Worm (Caenorhabditis elegans): ENCODE results near the gene C56A3.6.

Gene C56A3.6

DNA sequence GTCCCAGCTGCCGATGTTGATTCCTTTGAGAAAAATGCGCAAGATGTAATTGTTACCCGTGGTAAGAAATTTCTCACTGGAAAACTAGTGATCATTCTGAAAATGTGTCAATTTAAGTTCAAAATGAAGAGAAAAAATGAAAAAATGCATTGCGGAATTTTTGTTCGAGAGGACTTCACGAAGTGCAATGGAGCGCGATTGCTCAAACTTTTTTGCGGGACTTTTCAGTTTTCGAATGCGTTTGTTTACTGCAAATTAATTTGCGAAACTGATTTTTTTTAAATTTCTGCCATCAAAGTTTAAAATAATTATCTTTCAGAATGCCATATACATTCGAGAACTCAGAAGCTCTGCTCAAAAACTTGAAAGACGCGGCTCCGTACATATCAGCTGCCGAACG, 12.3 kb upstream of the C56A3.6 start, which contains the start of the genes nuaf-1 and bir-2 (continued):
- TF ChIP-seq nhr-84 (tag; optimal IDR thresholded peaks at IDR 0.05) (no peak), unc-30 (tag; optimal IDR thresholded peaks at IDR 0.05) (no peak), snu-23 (GFP tag; optimal IDR thresholded peaks at IDR 0.05) (peak; percentile 73), unc-98 (GFP tag; IDR thresholded peaks at IDR 0.05) (no peak), aha-1 (tag; optimal IDR thresholded peaks at IDR 0.05) (no peak), tbx-2 (tag; optimal IDR thresholded peaks at IDR 0.05) (peak; percentile 52), irx-1 (tag; optimal IDR thresholded peaks at IDR 0.05) (peak; percentile 23), nhr-28 (tag; optimal IDR thresholded peaks at IDR 0.05) (no peak), mep-1 (tag; optimal IDR thresholded peaks at IDR 0.05) (peak; percentile 85), dsc-1 (tag; optimal IDR thresholded peaks at IDR 0.05) (peak; percentile 60), mdl-1 (tag; optimal IDR thresholded peaks at IDR 0.05) (no peak), fos-1 (tag; optimal IDR thresholded peaks at IDR 0.05) (no peak), ets-5 (GFP tag; IDR thresholded peaks at IDR 0.05) (no peak), ama-1 (optimal IDR thresholded peaks at IDR 0.05) (no peak), sptf-1 (tag; optimal IDR thresholded peaks at IDR 0.05) (no peak), pqm-1 (tag; optimal IDR thresholded peaks at IDR 0.05) (no peak), nhr-77 (tag; optimal IDR thresholded peaks at IDR 0.05) (no peak), C34B4.2 (tag; optimal IDR thresholded peaks at IDR 0.05) (no peak), efl-3 (GFP tag; optimal IDR thresholded peaks at IDR 0.05) (no peak), nhr-71 (tag; optimal IDR thresholded peaks at IDR 0.05) (peak; percentile 77), unc-130 (tag; optimal IDR thresholded peaks at IDR 0.05) (peak; percentile 62), ceh-82 (tag; optimal IDR thresholded peaks at IDR 0.05) (peak in 2 of 3 experiments; percentile 47 to 55), rnt-1 (tag; optimal IDR thresholded peaks at IDR 0.05) (peak; percentile 88), C16A3.4 (tag; optimal IDR thresholded peaks at IDR 0.05) (peak; percentile 54), ztf-11 (tag; optimal IDR thresholded peaks at IDR 0.05) (peak in 1 of 2 experiments; percentile 47), pax-3 (tag; optimal IDR thresholded peaks at IDR 0.05) (peak; percentile 57), zip-4 (GFP tag; optimal IDR thresholded peaks at IDR 0.05) (no peak), xbp-1 (tag; optimal IDR thresholded peaks at IDR 0.05) (peak; percentile 57)

DNA sequence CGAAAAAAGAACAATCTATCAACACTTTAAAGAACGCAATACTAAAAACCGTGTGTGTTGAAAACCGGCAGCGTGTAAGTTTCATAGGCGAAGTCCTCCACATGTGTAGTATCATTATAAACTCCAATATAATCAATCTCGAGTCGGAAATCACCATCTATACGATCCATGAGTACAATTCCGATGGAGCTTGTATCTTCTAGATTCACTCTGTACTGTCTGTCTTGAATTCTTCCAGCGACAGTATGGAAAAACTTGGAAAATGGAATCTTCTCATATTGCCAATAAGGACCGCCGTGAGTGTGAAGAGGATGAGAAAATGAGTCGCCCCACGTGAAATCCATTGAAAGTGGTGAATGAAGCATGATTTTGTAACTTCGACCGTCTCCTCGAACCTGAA, 10.8 kb upstream of the C56A3.6 start:
- TF ChIP-seq nhr-77 (tag; optimal IDR thresholded peaks at IDR 0.05) (no peak), tbx-2 (tag; optimal IDR thresholded peaks at IDR 0.05) (no peak), elt-2 (tag; optimal IDR thresholded peaks at IDR 0.05) (peak; percentile 16), nhr-84 (tag; optimal IDR thresholded peaks at IDR 0.05) (no peak), elt-3 (tag; optimal IDR thresholded peaks at IDR 0.05) (no peak), sox-4 (tag; optimal IDR thresholded peaks at IDR 0.05) (no peak), lin-15B (tag; optimal IDR thresholded peaks at IDR 0.05) (no peak), snpc-4 (tag; optimal IDR thresholded peaks at IDR 0.05) (no peak), ztf-4 (tag; optimal IDR thresholded peaks at IDR 0.05) (no peak), lin-35 (GFP tag; optimal IDR thresholded peaks at IDR 0.05) (peak in 1 of 2 experiments; percentile 5), C16A3.4 (tag; optimal IDR thresholded peaks at IDR 0.05) (no peak), nhr-71 (tag; optimal IDR thresholded peaks at IDR 0.05) (peak; percentile 41), hpl-2 (GFP tag; optimal IDR thresholded peaks at IDR 0.05) (no peak), ama-1 (optimal IDR thresholded peaks at IDR 0.05) (peak; percentile 67), C04F5.9 (tag; optimal IDR thresholded peaks at IDR 0.05) (no peak), dpl-1 (GFP tag; optimal IDR thresholded peaks at IDR 0.05) (peak in 1 of 3 experiments; percentile 10), nhr-85 (tag) (peak; percentile 24), nhr-90 (tag; optimal IDR thresholded peaks at IDR 0.05; ENCODE audit: poor library complexity) (no peak), efl-1 (optimal IDR thresholded peaks at IDR 0.05) (no peak), efl-1 (GFP tag; optimal IDR thresholded peaks at IDR 0.05 in 1 of 2) (peak in 1 of 2 experiments; percentile 87), nhr-76 (tag; optimal IDR thresholded peaks at IDR 0.05) (no peak), grh-1 (GFP tag; IDR thresholded peaks at IDR 0.05) (no peak), nhr-19 (GFP tag; conservative IDR thresholded peaks at IDR 0.05) (0 out of 2 replicates have a peak, but pooled peaks have one; percentile 2), snu-23 (GFP tag; optimal IDR thresholded peaks at IDR 0.05) (peak; percentile 0), pax-3 (tag; optimal IDR thresholded peaks at IDR 0.05) (peak; percentile 4), lsy-2 (tag; optimal IDR thresholded peaks at IDR 0.05) (no peak)
